Worm (Caenorhabditis elegans) whole organism, L4 larva: Measurements from ENCODE around the gene cup-16.

Experiments used
- lin-13 ChIP-seq: fragments of 150-350 bp; optimal IDR thresholded peaks from 2 replicates; lab custom pipeline; 2014; ENCODE audit warnings: missing biosample characterization, missing genetic modification reagents, missing genetic modification characterization
- mdl-1 ChIP-seq, 2 experiments: fragments of 150-350 bp in 1 of 2; sonication (generic microtip) in 1 of 2; optimal IDR thresholded peaks; 2 replicates each; lab custom pipeline; 2014 to 2017; ENCODE audit warnings: missing biosample characterization in 2 of 2, missing genetic modification characterization in 2 of 2
- vab-7 ChIP-seq: fragments of 200-800 bp; sonication (Bioruptor generic); IDR thresholded peaks from 2 replicates; pipeline ENCODE4 v1.3.6; 2022; ENCODE audit warnings: missing genetic modification reagents, missing genetic modification characterization, missing compliant biosample characterization

DNA sequence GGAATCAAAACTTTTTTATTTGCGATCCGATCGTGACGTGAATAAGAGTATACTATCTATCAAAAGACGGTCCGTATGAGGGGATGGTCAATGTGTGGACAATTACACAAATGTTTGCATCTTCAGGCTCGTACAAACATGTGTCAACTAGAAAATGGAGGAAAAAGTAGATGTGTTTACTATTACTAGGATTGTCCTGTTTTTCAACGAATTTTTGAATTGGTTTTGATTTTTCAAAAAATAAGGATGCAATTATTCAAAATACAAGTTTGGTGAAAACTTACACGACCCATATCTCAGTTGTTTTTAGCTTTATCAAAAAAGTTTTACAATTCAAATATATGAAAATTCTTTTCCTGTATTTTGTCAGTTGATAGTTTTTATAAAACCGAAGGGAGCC is 48.3 kb downstream of the cup-16 start, which contains the start of gene K08F8.7:
- TF ChIP-seq mdl-1 (tag; optimal IDR thresholded peaks at IDR 0.05; lab: Kevin White, UChicago) (no peak), vab-7 (no peak), lin-13 (GFP tag; lab: Kevin White, UChicago) (no peak)
